Worm (Caenorhabditis elegans) whole organism, L3 larva: ENCODE data around the gene F10E7.2.
"Not testable (repeated sequence)": the region's sequence is repeated elsewhere in the genome, so short reads cannot be mapped to it uniquely, and the experiment has no call there.

Source experiments
- aly-2 ChIP-seq: fragments of 150-350 bp; optimal IDR thresholded peaks from 2 replicates; lab custom pipeline; 2014; ENCODE audit warnings: missing biosample characterization, missing genetic modification characterization
- elt-1 ChIP-seq: fragments of 150-350 bp; optimal IDR thresholded peaks from 2 replicates; lab custom pipeline; 2014; ENCODE audit warnings: missing biosample characterization, missing genetic modification characterization
- nhr-11 ChIP-seq: fragments of 150-350 bp; optimal IDR thresholded peaks from 2 replicates; lab custom pipeline; 2014; ENCODE audit warnings: missing biosample characterization, missing genetic modification characterization
- nhr-12 ChIP-seq: fragments of 150-350 bp; optimal IDR thresholded peaks from 2 replicates; lab custom pipeline; 2014; ENCODE audit warnings: missing biosample characterization, missing genetic modification characterization
- nhr-237 ChIP-seq: fragments of 150-350 bp; optimal IDR thresholded peaks from 2 replicates; lab custom pipeline; 2014; ENCODE audit warnings: missing biosample characterization, missing genetic modification characterization
- nhr-28 ChIP-seq: fragments of 150-350 bp; optimal IDR thresholded peaks from 2 replicates; lab custom pipeline; 2014; ENCODE audit warnings: missing biosample characterization, missing genetic modification characterization

DNA sequence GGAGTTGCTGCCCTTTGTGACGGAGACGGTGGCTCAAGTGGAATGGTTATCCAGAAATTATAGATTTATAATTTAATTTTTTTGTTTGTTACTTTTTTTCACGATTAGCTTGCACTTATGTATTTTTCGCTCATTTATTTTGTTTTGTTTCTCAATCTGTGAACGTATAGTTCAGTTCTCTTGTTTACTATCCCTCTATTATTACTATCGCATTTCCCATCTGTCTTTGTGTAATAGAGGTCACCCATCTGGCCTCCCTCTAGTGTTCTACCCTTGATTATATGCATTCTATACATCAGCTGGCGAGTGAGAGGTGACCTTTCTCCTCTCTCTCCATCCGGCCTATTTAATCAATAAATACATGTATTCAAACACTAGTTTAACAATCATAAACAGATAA is 38.0 kb upstream of the F10E7.2 start, which contains the start of the genes T02G5.14 and T02G5.15:
- not testable (repeated sequence) for TF ChIP-seq nhr-11; elt-1 (tag; lab: Kevin White, UChicago); nhr-28 (tag; lab: Kevin White, UChicago); nhr-12 (tag; lab: Kevin White, UChicago); aly-2 (tag; lab: Kevin White, UChicago); nhr-237
